Worm (Caenorhabditis elegans) whole organism, L2 larva: ENCODE data around the gene F59B10.2.
A peak's percentile ranks its signal among the peaks of the same experiment; 100 is the strongest.

Experiments used
- C34F6.9 ChIP-seq: fragments of 150-350 bp; optimal IDR thresholded peaks from 2 replicates; lab custom pipeline; 2014; ENCODE audit warnings: missing biosample characterization, missing genetic modification characterization
- F13H6.1 ChIP-seq: sonication (generic microtip); optimal IDR thresholded peaks from 2 replicates; lab custom pipeline; 2016; ENCODE audit warnings: missing genetic modification characterization, missing compliant biosample characterization
- R02D3.7 ChIP-seq: fragments of 150-350 bp; optimal IDR thresholded peaks from 2 replicates; lab custom pipeline; 2014; ENCODE audit warnings: missing biosample characterization, missing genetic modification characterization
- Y55F3AM.14 ChIP-seq: fragments of 200-800 bp; sonication (Bioruptor generic); optimal IDR thresholded peaks from 2 replicates; lab custom pipeline; 2018; ENCODE audit warnings: mild to moderate bottlenecking, missing genetic modification characterization, missing compliant biosample characterization
- ZK546.5 ChIP-seq: sonication (generic microtip); optimal IDR thresholded peaks from 2 replicates; lab custom pipeline; 2017; ENCODE audit warnings: missing biosample characterization, missing genetic modification characterization
- alr-1 ChIP-seq: fragments of 150-350 bp; optimal IDR thresholded peaks from 2 replicates; lab custom pipeline; 2014; ENCODE audit warnings: missing biosample characterization, missing genetic modification characterization
- aly-2 ChIP-seq: fragments of 150-350 bp; optimal IDR thresholded peaks from 2 replicates; lab custom pipeline; 2014; ENCODE audit warnings: missing biosample characterization, missing genetic modification characterization
- ama-1 ChIP-seq: fragments of 150-350 bp; optimal IDR thresholded peaks from 2 replicates; lab custom pipeline; 2018; ENCODE audit warnings: inconsistent platforms
- blmp-1 ChIP-seq: sonication (generic microtip); optimal IDR thresholded peaks from 2 replicates; lab custom pipeline; 2017; ENCODE audit warnings: missing genetic modification characterization, mild to moderate bottlenecking, missing compliant biosample characterization, antibody characterized with exemption, moderate library complexity; ENCODE audit not compliant: insufficient read depth
- ceh-16 ChIP-seq: fragments of 150-350 bp; optimal IDR thresholded peaks from 2 replicates; lab custom pipeline; 2014; ENCODE audit warnings: missing biosample characterization, missing genetic modification characterization
- ceh-82 ChIP-seq: fragments of 150-350 bp; optimal IDR thresholded peaks from 2 replicates; lab custom pipeline; 2014; ENCODE audit warnings: missing biosample characterization, missing genetic modification characterization
- crh-2 ChIP-seq: sonication (generic microtip); optimal IDR thresholded peaks from 2 replicates; lab custom pipeline; 2017; ENCODE audit warnings: missing biosample characterization, missing genetic modification characterization
- dmd-4 ChIP-seq: sonication (generic microtip); optimal IDR thresholded peaks from 2 replicates; lab custom pipeline; 2017; ENCODE audit warnings: missing biosample characterization, missing genetic modification characterization
- egl-27 ChIP-seq: sonication (generic microtip); optimal IDR thresholded peaks from 3 replicates; lab custom pipeline; 2017; ENCODE audit warnings: missing biosample characterization, missing genetic modification reagents, missing genetic modification characterization
- elt-1 ChIP-seq: fragments of 150-350 bp; optimal IDR thresholded peaks from 2 replicates; lab custom pipeline; 2014; ENCODE audit warnings: missing biosample characterization, missing genetic modification characterization
- elt-3 ChIP-seq: sonication (generic microtip); optimal IDR thresholded peaks from 2 replicates; lab custom pipeline; 2017; ENCODE audit warnings: missing biosample characterization, missing genetic modification characterization
- fos-1 ChIP-seq: fragments of 150-350 bp; optimal IDR thresholded peaks from 2 replicates; lab custom pipeline; 2014; ENCODE audit warnings: missing biosample characterization, missing genetic modification characterization
- gmeb-1 ChIP-seq: fragments of 150-350 bp; optimal IDR thresholded peaks from 2 replicates; lab custom pipeline; 2014; ENCODE audit warnings: missing biosample characterization, missing genetic modification characterization
- lin-11 ChIP-seq: fragments of 150-350 bp; sonication (generic microtip); optimal IDR thresholded peaks from 2 replicates; lab custom pipeline; 2014; ENCODE audit warnings: missing biosample characterization, missing genetic modification characterization, inconsistent platforms, mixed read lengths
- lin-13 ChIP-seq: fragments of 150-350 bp; optimal IDR thresholded peaks from 2 replicates; lab custom pipeline; 2014; ENCODE audit warnings: missing biosample characterization, missing genetic modification reagents, missing genetic modification characterization
- lin-39 ChIP-seq: fragments of 150-350 bp; optimal IDR thresholded peaks from 2 replicates; lab custom pipeline; 2014; ENCODE audit warnings: missing biosample characterization, missing genetic modification reagents, missing genetic modification characterization
- lsy-2 ChIP-seq, 2 experiments: fragments of 150-350 bp in 1 of 2; sonication (generic microtip) in 1 of 2; optimal IDR thresholded peaks; 2 replicates each; lab custom pipeline; 2014 to 2017; ENCODE audit warnings: missing biosample characterization in 2 of 2, missing genetic modification characterization in 2 of 2
- mab-5 ChIP-seq: fragments of 150-350 bp; optimal IDR thresholded peaks from 2 replicates; lab custom pipeline; 2014; ENCODE audit warnings: missing biosample characterization, missing genetic modification characterization
- mbf-1 ChIP-seq: sonication (generic microtip); optimal IDR thresholded peaks from 2 replicates; lab custom pipeline; 2017; ENCODE audit warnings: missing biosample characterization, missing genetic modification characterization
- mdl-1 ChIP-seq, 2 experiments: fragments of 150-350 bp in 1 of 2; sonication (generic microtip) in 1 of 2; optimal IDR thresholded peaks; 2 replicates each; lab custom pipeline; 2017; ENCODE audit warnings: missing biosample characterization in 2 of 2, missing genetic modification characterization in 2 of 2
- nhr-10 ChIP-seq: sonication (generic microtip); optimal IDR thresholded peaks from 2 replicates; lab custom pipeline; 2017; ENCODE audit warnings: missing biosample characterization, missing genetic modification characterization
- nhr-11 ChIP-seq: fragments of 150-350 bp; optimal IDR thresholded peaks from 2 replicates; lab custom pipeline; 2014; ENCODE audit warnings: missing biosample characterization, missing genetic modification characterization
- nhr-12 ChIP-seq: fragments of 150-350 bp; optimal IDR thresholded peaks from 2 replicates; lab custom pipeline; 2014; ENCODE audit warnings: missing biosample characterization, missing genetic modification characterization
- nhr-129 ChIP-seq: fragments of 150-350 bp; optimal IDR thresholded peaks from 2 replicates; lab custom pipeline; 2014; ENCODE audit warnings: missing biosample characterization, missing genetic modification characterization
- nhr-21 ChIP-seq: fragments of 150-350 bp; optimal IDR thresholded peaks from 2 replicates; lab custom pipeline; 2014; ENCODE audit warnings: missing biosample characterization, missing genetic modification characterization
- nhr-23 ChIP-seq: fragments of 150-350 bp; optimal IDR thresholded peaks from 2 replicates; lab custom pipeline; 2014; ENCODE audit warnings: missing biosample characterization, missing genetic modification reagents, missing genetic modification characterization
- nhr-237 ChIP-seq: fragments of 150-350 bp; optimal IDR thresholded peaks from 2 replicates; lab custom pipeline; 2014; ENCODE audit warnings: missing biosample characterization, missing genetic modification characterization
- nhr-25 ChIP-seq: fragments of 150-350 bp; sonication (generic microtip); optimal IDR thresholded peaks from 3 replicates; lab custom pipeline; 2014; ENCODE audit warnings: missing biosample characterization, missing genetic modification characterization
- nhr-6 ChIP-seq: fragments of 150-350 bp; optimal IDR thresholded peaks from 2 replicates; lab custom pipeline; 2014; ENCODE audit warnings: missing biosample characterization, missing genetic modification characterization
- nhr-77 ChIP-seq: fragments of 150-350 bp; optimal IDR thresholded peaks from 2 replicates; lab custom pipeline; 2014; ENCODE audit warnings: missing biosample characterization, missing genetic modification characterization
- peb-1 ChIP-seq: fragments of 150-350 bp; optimal IDR thresholded peaks from 2 replicates; lab custom pipeline; 2014; ENCODE audit warnings: missing biosample characterization, missing genetic modification characterization
- sem-4 ChIP-seq: fragments of 150-350 bp; optimal IDR thresholded peaks from 2 replicates; lab custom pipeline; 2014; ENCODE audit warnings: missing biosample characterization, missing genetic modification reagents, missing genetic modification characterization
- skn-1 ChIP-seq: sonication (generic microtip); optimal IDR thresholded peaks from 2 replicates; lab custom pipeline; 2017; ENCODE audit warnings: missing biosample characterization, missing genetic modification characterization
- sma-3 ChIP-seq: sonication (generic microtip); optimal IDR thresholded peaks from 2 replicates; lab custom pipeline; 2016; ENCODE audit warnings: missing genetic modification reagents, missing genetic modification characterization, missing compliant biosample characterization
- sma-9 ChIP-seq, 2 experiments: fragments of 150-350 bp in 1 of 2; sonication (generic microtip) in 1 of 2; optimal IDR thresholded peaks; 2 replicates each; lab custom pipeline; 2014 to 2016; ENCODE audit warnings: missing genetic modification characterization in 2 of 2, mild to moderate bottlenecking in 1 of 2, missing biosample characterization in 1 of 2, missing compliant biosample characterization in 1 of 2, missing genetic modification reagents in 1 of 2, moderate library complexity in 1 of 2
- snpc-4 ChIP-seq: fragments of 150-350 bp; optimal IDR thresholded peaks from 2 replicates; lab custom pipeline; 2014; ENCODE audit warnings: missing biosample characterization, missing genetic modification characterization
- unc-39 ChIP-seq: fragments of 150-350 bp; optimal IDR thresholded peaks from 2 replicates; lab custom pipeline; 2014; ENCODE audit warnings: missing biosample characterization, missing genetic modification characterization
- unc-55 ChIP-seq: fragments of 150-350 bp; sonication (generic microtip); optimal IDR thresholded peaks from 3 replicates; lab custom pipeline; 2014; ENCODE audit warnings: missing biosample characterization, missing genetic modification reagents, missing genetic modification characterization
- unc-62 ChIP-seq: fragments of 150-350 bp; optimal IDR thresholded peaks from 2 replicates; lab custom pipeline; 2014; ENCODE audit warnings: missing biosample characterization, missing genetic modification reagents, missing genetic modification characterization
- zag-1 ChIP-seq: fragments of 150-350 bp; optimal IDR thresholded peaks from 2 replicates; lab custom pipeline; 2014; ENCODE audit warnings: missing biosample characterization, missing genetic modification characterization
- ztf-1 ChIP-seq: fragments of 200-800 bp; sonication (Bioruptor generic); conservative IDR thresholded peaks from 2 replicates; pipeline ENCODE4 v1.3.6; 2022; ENCODE audit warnings: missing genetic modification characterization, missing compliant biosample characterization
- ztf-11 ChIP-seq: sonication (generic microtip); optimal IDR thresholded peaks from 2 replicates; lab custom pipeline; 2017; ENCODE audit warnings: missing biosample characterization, missing genetic modification characterization
- ztf-4 ChIP-seq: fragments of 150-350 bp; optimal IDR thresholded peaks from 2 replicates; lab custom pipeline; 2014; ENCODE audit warnings: missing biosample characterization, missing genetic modification characterization

The F59B10.2 gene

ce11 chrII:10541923-10542486 lies 32.4 kb upstream of the F59B10.2 start, which contains the start of gene pro-1 (continued):
- peak; percentile 80 for TF ChIP-seq R02D3.7 (tag; lab: Kevin White, UChicago)

- no peak for TF ChIP-seq mdl-1 (tag; optimal IDR thresholded peaks at IDR 0.05; lab: Kevin White, UChicago)
- no peak for TF ChIP-seq ama-1 (lab: Kevin White, UChicago)
- no peak for TF ChIP-seq sma-9 (GFP tag; optimal IDR thresholded peaks at IDR 0.05; lab: Kevin White, UChicago)
- no peak for TF ChIP-seq sma-9 (tag; optimal IDR thresholded peaks at IDR 0.05; lab: Kevin White, UChicago)
- TF ChIP-seq crh-2 (tag; lab: Kevin White, UChicago) = no peak
- no peak for TF ChIP-seq nhr-6 (tag; lab: Kevin White, UChicago)
- no peak for TF ChIP-seq lin-11 (tag; lab: Kevin White, UChicago)
- TF ChIP-seq nhr-21 (tag; lab: Kevin White, UChicago) = no peak
These were observed 29.6 kb upstream of the F59B10.2 start, which contains the start of gene R166.3 for ce11 chrII:10539232-10539631. Gene R166.3 (minus strand): TSS chrII:10539332.

ce11 chrII:10537988-10538387 lies 28.3 kb upstream of the F59B10.2 start:
- TF ChIP-seq zag-1 (no peak), ceh-82 (tag; lab: Kevin White, UChicago) (no peak), unc-39 (tag; lab: Kevin White, UChicago) (no peak), mab-5 (tag; lab: Kevin White, UChicago) (no peak), mdl-1 (tag; optimal IDR thresholded peaks at IDR 0.05; lab: Kevin White, UChicago) (no peak), ztf-11 (tag; lab: Kevin White, UChicago) (no peak), elt-1 (tag; lab: Kevin White, UChicago) (no peak), Y55F3AM.14 (GFP tag; lab: Kevin White, UChicago) (no peak), lin-39 (tag; lab: Kevin White, UChicago) (no peak), fos-1 (peak; percentile 38), elt-3 (tag; lab: Kevin White, UChicago) (no peak), snpc-4 (tag; lab: Kevin White, UChicago) (no peak), unc-55 (GFP tag; lab: Kevin White, UChicago) (peak; percentile 57), sem-4 (tag; lab: Kevin White, UChicago) (no peak), nhr-237 (tag; lab: Kevin White, UChicago) (no peak), nhr-23 (tag; lab: Kevin White, UChicago) (no peak), gmeb-1 (tag; lab: Kevin White, UChicago) (peak; percentile 72), blmp-1 (tag; lab: Kevin White, UChicago) (no peak), nhr-21 (tag; lab: Kevin White, UChicago) (peak; percentile 44), alr-1 (tag; lab: Kevin White, UChicago) (no peak), lin-13 (peak; percentile 13), skn-1 (tag; lab: Kevin White, UChicago) (no peak), F13H6.1 (tag; lab: Kevin White, UChicago) (peak; percentile 55), lsy-2 (tag; optimal IDR thresholded peaks at IDR 0.05; lab: Kevin White, UChicago) (peak; percentile 48 to 80), aly-2 (tag; lab: Kevin White, UChicago) (no peak), sma-9 (GFP tag; optimal IDR thresholded peaks at IDR 0.05; lab: Kevin White, UChicago) (peak; percentile 67), sma-9 (tag; optimal IDR thresholded peaks at IDR 0.05; lab: Kevin White, UChicago) (no peak), ZK546.5 (tag; lab: Kevin White, UChicago) (no peak), ama-1 (lab: Kevin White, UChicago) (no peak), nhr-129 (tag; lab: Kevin White, UChicago) (no peak), peb-1 (tag; lab: Kevin White, UChicago) (no peak), unc-62 (GFP tag; lab: Kevin White, UChicago) (no peak), nhr-12 (tag; lab: Kevin White, UChicago) (no peak), crh-2 (tag; lab: Kevin White, UChicago) (peak; percentile 58), lin-11 (tag; lab: Kevin White, UChicago) (no peak), R02D3.7 (tag; lab: Kevin White, UChicago) (peak; percentile 12), nhr-10 (tag; lab: Kevin White, UChicago) (no peak), mbf-1 (tag; lab: Kevin White, UChicago) (no peak), dmd-4 (no peak), nhr-11 (tag; lab: Kevin White, UChicago) (no peak), C34F6.9 (tag; lab: Kevin White, UChicago) (peak; percentile 63), nhr-6 (tag; lab: Kevin White, UChicago) (no peak), nhr-25 (tag; lab: Kevin White, UChicago) (peak; percentile 71), ztf-4 (no peak), ztf-1 (no peak), sma-3 (GFP tag; lab: Kevin White, UChicago) (peak; percentile 73), egl-27 (tag; lab: Kevin White, UChicago) (no peak), ceh-16 (no peak), nhr-77 (tag; lab: Kevin White, UChicago) (no peak)
